Worm (Caenorhabditis elegans) whole organism, L4 larva: ENCODE results near the gene ceh-93.

Experiments
- D1046.2 ChIP-seq: fragments of 200-800 bp; sonication (Bioruptor generic); IDR thresholded peaks from 2 replicates; pipeline ENCODE4 v1.3.6; 2022; ENCODE audit warnings: missing genetic modification characterization, missing compliant biosample characterization
- F37D6.2 ChIP-seq: sonication (generic microtip); optimal IDR thresholded peaks from 2 replicates; lab custom pipeline; 2016; ENCODE audit warnings: mild to moderate bottlenecking, missing genetic modification characterization, missing compliant biosample characterization
- R02D3.7 ChIP-seq: fragments of 150-350 bp; sonication (generic microtip); optimal IDR thresholded peaks from 3 replicates; lab custom pipeline; 2014; ENCODE audit warnings: missing biosample characterization, missing genetic modification characterization
- T26A8.4 ChIP-seq: fragments of 200-800 bp; sonication (Bioruptor generic); IDR thresholded peaks from 2 replicates; pipeline ENCODE4 v1.3.6; 2022; ENCODE audit warnings: missing genetic modification characterization, missing compliant biosample characterization
- aha-1 ChIP-seq: fragments of 150-350 bp; peaks from one replicate; lab custom pipeline; 2014; ENCODE audit warnings: missing biosample characterization, missing genetic modification characterization
- aly-2 ChIP-seq: sonication (generic microtip); optimal IDR thresholded peaks from 2 replicates; lab custom pipeline; 2018; ENCODE audit warnings: missing biosample characterization, missing genetic modification characterization
- cey-2 ChIP-seq: sonication (generic microtip); optimal IDR thresholded peaks from 3 replicates; lab custom pipeline; 2017; ENCODE audit warnings: missing genetic modification characterization, mild to moderate bottlenecking, missing compliant biosample characterization, antibody characterized with exemption, borderline replicate concordance; ENCODE audit not compliant: insufficient read depth
- ctbp-1 ChIP-seq: fragments of 200-800 bp; sonication (Bioruptor generic); IDR thresholded peaks from 2 replicates; pipeline ENCODE4 v1.3.6; 2022; ENCODE audit warnings: missing genetic modification reagents, missing genetic modification characterization, missing compliant biosample characterization
- daf-16 ChIP-seq, 3 experiments: sonication (generic microtip); optimal IDR thresholded peaks; 2 replicates each; lab custom pipeline; 2016 to 2017; ENCODE audit warnings: missing genetic modification characterization in 3 of 3, missing genetic modification reagents in 3 of 3, mild to moderate bottlenecking in 2 of 3, missing compliant biosample characterization in 2 of 3, missing biosample characterization in 1 of 3, moderate library complexity in 1 of 3
- dmd-6 ChIP-seq: fragments of 200-800 bp; sonication (Bioruptor generic); IDR thresholded peaks from 2 replicates; pipeline ENCODE4 v1.3.6; 2022; ENCODE audit warnings: missing genetic modification reagents, missing genetic modification characterization, missing compliant biosample characterization
- dmd-9 ChIP-seq: fragments of 200-800 bp; sonication (Bioruptor generic); IDR thresholded peaks from 2 replicates; pipeline ENCODE4 v1.3.6; 2022; ENCODE audit warnings: missing genetic modification reagents, missing genetic modification characterization, missing compliant biosample characterization
- dpl-1 ChIP-seq: fragments of 150-350 bp; optimal IDR thresholded peaks from 2 replicates; lab custom pipeline; 2014; ENCODE audit warnings: missing biosample characterization, missing genetic modification reagents, missing genetic modification characterization
- egl-27 ChIP-seq: sonication (generic microtip); optimal IDR thresholded peaks from 3 replicates; lab custom pipeline; 2017; ENCODE audit warnings: missing biosample characterization, missing genetic modification reagents, missing genetic modification characterization
- hlh-11 ChIP-seq: fragments of 200-800 bp; sonication (Bioruptor generic); optimal IDR thresholded peaks from 2 replicates; lab custom pipeline; 2018; ENCODE audit warnings: mild to moderate bottlenecking, missing genetic modification characterization, missing compliant biosample characterization
- hlh-30 ChIP-seq: sonication (generic microtip); optimal IDR thresholded peaks from 2 replicates; lab custom pipeline; 2017; ENCODE audit warnings: antibody characterized with exemption, mild to moderate bottlenecking, missing genetic modification characterization, missing compliant biosample characterization; ENCODE audit not compliant: insufficient read depth
- hmg-1.1 ChIP-seq: fragments of 200-800 bp; sonication (Bioruptor generic); IDR thresholded peaks from 2 replicates; pipeline ENCODE4 v1.3.6; 2022; ENCODE audit warnings: missing genetic modification reagents, missing genetic modification characterization, missing compliant biosample characterization
- lin-13 ChIP-seq: fragments of 150-350 bp; optimal IDR thresholded peaks from 2 replicates; lab custom pipeline; 2014; ENCODE audit warnings: missing biosample characterization, missing genetic modification reagents, missing genetic modification characterization
- lin-29 ChIP-seq: fragments of 200-800 bp; sonication (Bioruptor generic); IDR thresholded peaks from 2 replicates; pipeline ENCODE4 v1.3.6; 2022; ENCODE audit warnings: missing genetic modification reagents, missing genetic modification characterization, missing compliant biosample characterization
- lin-38 ChIP-seq: fragments of 200-800 bp; sonication (Bioruptor generic); IDR thresholded peaks from 2 replicates; pipeline ENCODE4 v1.3.6; 2022; ENCODE audit warnings: missing genetic modification reagents, missing genetic modification characterization, missing compliant biosample characterization
- lin-39 ChIP-seq: fragments of 150-350 bp; optimal IDR thresholded peaks from 2 replicates; lab custom pipeline; 2014; ENCODE audit warnings: missing biosample characterization, missing genetic modification reagents, missing genetic modification characterization
- madf-9 ChIP-seq: fragments of 200-800 bp; sonication (Bioruptor generic); conservative IDR thresholded peaks from 2 replicates; pipeline ENCODE4 v1.3.6; 2022; ENCODE audit warnings: missing genetic modification reagents, missing genetic modification characterization, missing compliant biosample characterization
- mdl-1 ChIP-seq, 2 experiments: fragments of 150-350 bp in 1 of 2; sonication (generic microtip) in 1 of 2; optimal IDR thresholded peaks; 2 replicates each; lab custom pipeline; 2014 to 2017; ENCODE audit warnings: missing biosample characterization in 2 of 2, missing genetic modification characterization in 2 of 2
- mep-1 ChIP-seq: fragments of 150-350 bp; sonication (generic microtip); optimal IDR thresholded peaks from 3 replicates; lab custom pipeline; 2014; ENCODE audit warnings: missing biosample characterization, missing genetic modification characterization
- mes-2 ChIP-seq: sonication (generic microtip); optimal IDR thresholded peaks from 2 replicates; lab custom pipeline; 2016; ENCODE audit warnings: missing genotype, mild to moderate bottlenecking, missing genetic modification characterization, missing compliant biosample characterization; ENCODE audit not compliant: poor library complexity, severe bottlenecking
- mxl-3 ChIP-seq: fragments of 200-800 bp; sonication (Bioruptor generic); optimal IDR thresholded peaks from 2 replicates; lab custom pipeline; 2018; ENCODE audit warnings: mild to moderate bottlenecking, missing genetic modification characterization, missing compliant biosample characterization
- nhr-28 ChIP-seq: fragments of 150-350 bp; optimal IDR thresholded peaks from 2 replicates; lab custom pipeline; 2014; ENCODE audit warnings: missing biosample characterization, missing genetic modification characterization
- nhr-48 ChIP-seq: sonication (generic microtip); optimal IDR thresholded peaks from 2 replicates; lab custom pipeline; 2016; ENCODE audit warnings: mild to moderate bottlenecking, missing genetic modification characterization, missing compliant biosample characterization
- pqm-1 ChIP-seq: sonication (generic microtip); optimal IDR thresholded peaks from 2 replicates; lab custom pipeline; 2017; ENCODE audit warnings: missing biosample characterization, missing genetic modification characterization
- skn-1 ChIP-seq: fragments of 150-350 bp; optimal IDR thresholded peaks from 2 replicates; lab custom pipeline; 2014; ENCODE audit warnings: missing biosample characterization, missing genetic modification characterization
- unc-130 ChIP-seq: sonication (generic microtip); optimal IDR thresholded peaks from 2 replicates; lab custom pipeline; 2016; ENCODE audit warnings: missing genetic modification reagents, missing genetic modification characterization, missing compliant biosample characterization
- unc-39 ChIP-seq: sonication (generic microtip); optimal IDR thresholded peaks from 2 replicates; lab custom pipeline; 2017; ENCODE audit warnings: missing biosample characterization, missing genetic modification characterization
- unc-62 ChIP-seq, 3 experiments: fragments of 150-350 bp in 1 of 3; sonication (generic microtip); optimal IDR thresholded peaks in 2 of 3; peaks in 1 of 3; 1 replicate in 1 of 3; 2 replicates in 2 of 3; lab custom pipeline; 2014 to 2017; ENCODE audit warnings: missing biosample characterization in 3 of 3, missing genetic modification characterization in 3 of 3, missing genetic modification reagents in 3 of 3, missing genotype in 1 of 3
- zag-1 ChIP-seq: fragments of 150-350 bp; optimal IDR thresholded peaks from 2 replicates; lab custom pipeline; 2014; ENCODE audit warnings: missing biosample characterization, missing genetic modification characterization
- zfp-3 ChIP-seq: fragments of 200-800 bp; sonication (Bioruptor generic); conservative IDR thresholded peaks from 2 replicates; pipeline ENCODE4 v1.3.6; 2022; ENCODE audit warnings: missing genetic modification reagents, missing genetic modification characterization, missing compliant biosample characterization
- ztf-11 ChIP-seq: fragments of 150-350 bp; optimal IDR thresholded peaks from 2 replicates; lab custom pipeline; 2014; ENCODE audit warnings: missing biosample characterization, missing genetic modification characterization
- ztf-7 ChIP-seq: fragments of 150-350 bp; optimal IDR thresholded peaks from 2 replicates; lab custom pipeline; 2014; ENCODE audit warnings: missing biosample characterization, missing genetic modification characterization

ceh-93 gene

DNA sequence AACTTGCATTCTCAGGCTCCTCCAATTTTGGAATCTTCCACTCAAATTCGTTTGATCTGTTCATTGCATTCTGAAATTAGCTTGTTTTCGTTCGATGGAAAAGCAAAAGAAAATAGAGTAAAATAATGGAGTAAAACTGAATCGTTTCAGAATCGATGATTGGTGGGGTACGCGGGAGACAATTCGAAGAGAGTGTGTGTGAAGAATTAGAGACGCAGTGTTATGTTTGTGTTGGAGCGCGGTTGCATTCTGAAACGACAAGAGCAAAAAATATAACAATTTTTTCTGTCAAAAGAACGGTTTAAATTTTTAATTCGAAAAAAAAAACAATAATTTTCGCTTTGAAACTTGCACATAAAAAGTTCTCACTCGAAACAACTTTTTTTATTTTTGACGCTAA, at the start of gene ceh-93:
Gene ceh-93, minus strand, starts transcription at position 70 of the 400 bp plus-strand sequence.
- peak; percentile 0 for TF ChIP-seq dpl-1 (GFP tag; lab: Kevin White, UChicago)
- TF ChIP-seq hmg-1.1 (GFP tag; lab: Robert Waterston, UW) = peak; percentile 55
- TF ChIP-seq lin-38 (GFP tag; lab: Robert Waterston, UW) = peak; percentile 66
- TF ChIP-seq nhr-28 (tag; lab: Kevin White, UChicago) = peak; percentile 17
- TF ChIP-seq daf-16 (GFP tag; optimal IDR thresholded peaks at IDR 0.05; lab: Kevin White, UChicago) = no peak
- TF ChIP-seq daf-16 (tag; optimal IDR thresholded peaks at IDR 0.05; lab: Kevin White, UChicago) = peak; percentile 59
- no peak for TF ChIP-seq aly-2 (tag; lab: Kevin White, UChicago)
- no peak for TF ChIP-seq ztf-11 (tag; lab: Kevin White, UChicago)
- no peak for TF ChIP-seq unc-130 (GFP tag; lab: Kevin White, UChicago)
- TF ChIP-seq nhr-48 = no peak

DNA sequence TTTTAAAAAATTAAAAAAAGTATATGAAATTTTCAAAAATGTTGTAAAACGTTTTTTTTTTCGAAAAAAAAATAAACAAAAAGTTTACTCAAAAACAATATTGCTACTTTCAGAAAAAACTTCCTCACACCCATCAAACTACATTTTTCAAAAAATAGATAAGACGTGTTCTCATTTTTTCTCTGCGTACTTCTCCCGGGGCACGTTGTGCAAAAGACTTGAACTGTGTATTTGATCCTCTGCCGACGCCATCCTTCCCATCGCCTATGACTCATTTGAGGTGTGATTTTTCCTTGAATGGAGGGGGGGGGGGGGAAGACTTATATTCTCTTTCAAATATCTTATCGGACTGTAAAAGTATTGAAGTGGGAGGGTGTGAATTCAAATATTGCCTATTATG, 49.8 kb upstream of the ceh-93 start:
- peak; percentile 22 for TF ChIP-seq hlh-11
- no peak for TF ChIP-seq cey-2
- no peak for TF ChIP-seq nhr-48
- TF ChIP-seq pqm-1 = peak; percentile 2
- TF ChIP-seq nhr-28 (tag; lab: Kevin White, UChicago) = peak; percentile 12
- TF ChIP-seq unc-62 (GFP tag; optimal IDR thresholded peaks at IDR 0.05 in 1 of 2; lab: Kevin White, UChicago) = peak in 1 of 2 experiments; percentile 14
- TF ChIP-seq unc-62 (tag; optimal IDR thresholded peaks at IDR 0.05; lab: Kevin White, UChicago) = no peak
- no peak for TF ChIP-seq ctbp-1
- no peak for TF ChIP-seq daf-16 (GFP tag; optimal IDR thresholded peaks at IDR 0.05; lab: Kevin White, UChicago)
- peak; percentile 46 for TF ChIP-seq daf-16 (tag; optimal IDR thresholded peaks at IDR 0.05; lab: Kevin White, UChicago)
- no peak for TF ChIP-seq D1046.2 (GFP tag; lab: Robert Waterston, UW)
- no peak for TF ChIP-seq ztf-11 (tag; lab: Kevin White, UChicago)
- peak; percentile 24; the same call in 1 of the 2 replicates for TF ChIP-seq dmd-6 (GFP tag; lab: Robert Waterston, UW)
- no peak for TF ChIP-seq zfp-3 (GFP tag; lab: Robert Waterston, UW)
- TF ChIP-seq egl-27 (tag; lab: Kevin White, UChicago) = no peak
- TF ChIP-seq zag-1 = no peak

ce11 chrX:433747-434146, 45.1 kb upstream of the ceh-93 start, which contains the start of gene dve-1:
dve-1 (minus strand) TSS chrX:433812.
- TF ChIP-seq dmd-9 (GFP tag; lab: Robert Waterston, UW) (no peak), ztf-7 (tag; lab: Kevin White, UChicago) (no peak), unc-62 (GFP tag; optimal IDR thresholded peaks at IDR 0.05 in 1 of 2; lab: Kevin White, UChicago) (peak in 1 of 2 experiments; percentile 8), unc-62 (tag; optimal IDR thresholded peaks at IDR 0.05; lab: Kevin White, UChicago) (no peak), R02D3.7 (tag; lab: Kevin White, UChicago) (no peak), lin-13 (no peak), F37D6.2 (tag; lab: Kevin White, UChicago) (no peak)

DNA sequence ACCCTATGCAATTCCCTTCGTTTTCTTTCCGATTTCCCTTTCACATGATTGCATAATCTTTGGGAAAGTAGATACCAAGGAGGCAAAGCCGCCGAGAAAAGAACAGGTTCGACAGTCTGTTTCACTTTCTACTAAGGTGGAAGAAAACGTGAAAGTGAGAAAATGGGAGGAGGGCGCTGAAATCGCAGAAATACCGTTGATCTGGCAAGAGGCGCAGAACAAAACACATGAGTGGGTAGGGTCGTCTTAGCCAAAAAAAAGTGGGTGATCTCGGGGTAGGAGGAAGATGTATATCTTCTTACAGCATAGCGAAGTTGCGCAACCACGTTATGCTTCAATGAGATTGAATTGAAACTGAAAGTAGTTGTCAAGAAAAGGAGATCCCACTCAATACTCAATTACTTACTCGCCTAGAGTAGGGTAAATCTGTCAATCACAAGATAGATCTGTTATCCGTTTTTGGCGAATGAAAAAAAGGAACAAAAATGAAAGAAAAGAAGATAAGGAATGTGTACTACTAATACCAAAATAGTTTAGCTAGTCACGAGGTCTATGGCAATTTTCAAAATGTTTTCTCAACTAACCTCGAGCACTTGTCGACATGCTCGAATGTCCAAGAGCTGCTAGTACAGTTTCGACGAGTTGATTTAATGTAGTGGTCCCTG, 44.6 kb upstream of the ceh-93 start:
- TF ChIP-seq hlh-30 = peak; percentile 14
- TF ChIP-seq mdl-1 (tag; optimal IDR thresholded peaks at IDR 0.05; lab: Kevin White, UChicago) = peak in 1 of 2 experiments; percentile 11
- TF ChIP-seq madf-9 (GFP tag; lab: Robert Waterston, UW) = no peak
- TF ChIP-seq lin-29 (GFP tag; lab: Robert Waterston, UW) = 0 out of 2 replicates have a peak, but pooled peaks have one; percentile 39
- TF ChIP-seq lin-39 = no peak
- TF ChIP-seq unc-62 (GFP tag; optimal IDR thresholded peaks at IDR 0.05 in 1 of 2; lab: Kevin White, UChicago) = peak in 1 of 2 experiments; percentile 82
- TF ChIP-seq unc-62 (tag; optimal IDR thresholded peaks at IDR 0.05; lab: Kevin White, UChicago) = no peak
- TF ChIP-seq unc-39 (tag; lab: Kevin White, UChicago) = no peak
- TF ChIP-seq skn-1 (tag; lab: Kevin White, UChicago) = no peak
- TF ChIP-seq mep-1 (tag; lab: Kevin White, UChicago) = peak; percentile 32
- TF ChIP-seq aha-1 = peak; percentile 92
- peak; percentile 2 for TF ChIP-seq nhr-28 (tag; lab: Kevin White, UChicago)
- TF ChIP-seq aly-2 (tag; lab: Kevin White, UChicago) = no peak
- TF ChIP-seq mxl-3 (GFP tag; lab: Kevin White, UChicago) = peak; percentile 58
- peak; percentile 40 for TF ChIP-seq hlh-11
- TF ChIP-seq mes-2 (tag; lab: Kevin White, UChicago) = peak; percentile 11
- TF ChIP-seq T26A8.4 = no peak
